Worm (Caenorhabditis elegans): ENCODE measurements around the gene C06A12.8.

DNA sequence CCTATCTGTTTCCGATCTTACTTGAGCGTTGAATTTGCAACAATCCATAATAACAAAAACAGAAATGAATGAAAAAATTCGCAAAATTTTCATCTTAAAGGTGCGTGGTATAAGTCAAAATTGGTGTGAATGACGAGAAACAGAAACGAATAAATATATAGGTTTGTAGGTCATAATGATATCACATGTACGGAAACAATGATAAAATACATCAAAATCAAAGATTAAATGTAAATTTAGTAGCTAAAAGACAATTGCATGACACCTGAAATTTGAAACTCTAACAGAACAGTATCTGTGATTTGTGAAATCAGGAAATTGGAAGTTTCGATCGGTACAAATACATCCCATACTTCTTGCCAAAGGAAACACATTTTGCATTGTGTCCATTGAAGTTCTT, 38.1 kb downstream of the C06A12.8 start, which contains the start of gene F11E6.9:
- TF ChIP-seq nhr-12 (tag; optimal IDR thresholded peaks at IDR 0.05), result no peak
- no peak for TF ChIP-seq nhr-237 (tag; optimal IDR thresholded peaks at IDR 0.05)
- TF ChIP-seq pha-4 (tag; optimal IDR thresholded peaks at IDR 0.05), result no peak
- TF ChIP-seq ztf-11 (tag; optimal IDR thresholded peaks at IDR 0.05), result no peak
- no peak for TF ChIP-seq ama-1 (optimal IDR thresholded peaks at IDR 0.05)
- TF ChIP-seq R02D3.7 (tag; optimal IDR thresholded peaks at IDR 0.05), result no peak
- no peak for TF ChIP-seq nhr-28 (tag; optimal IDR thresholded peaks at IDR 0.05)
- TF ChIP-seq skn-1 (tag; optimal IDR thresholded peaks at IDR 0.05), result no peak
- no peak for TF ChIP-seq mdl-1 (tag; optimal IDR thresholded peaks at IDR 0.05)
- no peak for TF ChIP-seq fkh-10 (GFP tag; optimal IDR thresholded peaks at IDR 0.05)

All from whole organism, L3 larva.